Worm (Caenorhabditis elegans) whole organism, mixed stage, embryonic: Measurements from ENCODE around the gene sorb-1.

ENCODE experiments used
- M03D4.4 ChIP-seq: sonication (generic microtip); optimal IDR thresholded peaks from 2 replicates; lab custom pipeline; 2017; ENCODE audit warnings: mild to moderate bottlenecking, missing genetic modification characterization, missing compliant biosample characterization
- bed-3 ChIP-seq: fragments of 200-800 bp; sonication (Bioruptor generic); optimal IDR thresholded peaks from 3 replicates; lab custom pipeline; 2018; ENCODE audit warnings: mild to moderate bottlenecking, missing genetic modification characterization, moderate library complexity, missing compliant biosample characterization
- blmp-1 ChIP-seq: fragments of 150-350 bp; optimal IDR thresholded peaks from 2 replicates; lab custom pipeline; 2014; ENCODE audit warnings: missing biosample characterization, missing genetic modification characterization
- ceh-39 ChIP-seq: fragments of 150-350 bp; optimal IDR thresholded peaks from 2 replicates; lab custom pipeline; 2014; ENCODE audit warnings: missing biosample characterization, missing genetic modification characterization
- ceh-43 ChIP-seq: fragments of 200-800 bp; sonication (Bioruptor generic); optimal IDR thresholded peaks from 2 replicates; lab custom pipeline; 2018; ENCODE audit warnings: mild to moderate bottlenecking, missing genetic modification characterization, moderate library complexity, missing compliant biosample characterization
- ceh-83 ChIP-seq: fragments of 200-800 bp; sonication (Bioruptor generic); optimal IDR thresholded peaks from 2 replicates; lab custom pipeline; 2018; ENCODE audit warnings: mild to moderate bottlenecking, missing genetic modification characterization, missing compliant biosample characterization
- cnd-1 ChIP-seq: fragments of 200-800 bp; sonication (Bioruptor generic); optimal IDR thresholded peaks from 2 replicates; lab custom pipeline; 2018; ENCODE audit warnings: mild to moderate bottlenecking, missing genetic modification characterization, missing compliant biosample characterization
- drap-1 ChIP-seq: fragments of 200-800 bp; sonication (Bioruptor generic); optimal IDR thresholded peaks from 3 replicates; lab custom pipeline; 2018; ENCODE audit warnings: mild to moderate bottlenecking, missing genetic modification characterization, missing compliant biosample characterization
- elt-1 ChIP-seq: sonication (generic microtip); optimal IDR thresholded peaks from 2 replicates; lab custom pipeline; 2017; ENCODE audit warnings: missing genetic modification characterization, mild to moderate bottlenecking, missing compliant biosample characterization, antibody characterized with exemption, moderate library complexity, borderline replicate concordance; ENCODE audit not compliant: insufficient read depth
- elt-3 ChIP-seq: fragments of 150-350 bp; optimal IDR thresholded peaks from 2 replicates; lab custom pipeline; 2014; ENCODE audit warnings: missing biosample characterization, missing genetic modification characterization
- ham-2 ChIP-seq: fragments of 200-800 bp; sonication (Bioruptor generic); optimal IDR thresholded peaks from 2 replicates; lab custom pipeline; 2018; ENCODE audit warnings: mild to moderate bottlenecking, missing genetic modification characterization, missing compliant biosample characterization
- hlh-1 ChIP-seq: fragments of 150-350 bp; optimal IDR thresholded peaks from 2 replicates; lab custom pipeline; 2014; ENCODE audit warnings: missing biosample characterization, missing genetic modification reagents, missing genetic modification characterization
- lin-13 ChIP-seq: fragments of 150-350 bp; optimal IDR thresholded peaks from 2 replicates; lab custom pipeline; 2014; ENCODE audit warnings: missing biosample characterization, missing genetic modification characterization
- lin-32 ChIP-seq: fragments of 200-800 bp; sonication (Bioruptor generic); optimal IDR thresholded peaks from 2 replicates; lab custom pipeline; 2018; ENCODE audit warnings: mild to moderate bottlenecking, missing genetic modification characterization, missing compliant biosample characterization
- lsy-2 ChIP-seq: fragments of 150-350 bp; optimal IDR thresholded peaks from 2 replicates; lab custom pipeline; 2014; ENCODE audit warnings: missing biosample characterization, missing genetic modification characterization
- mab-5 ChIP-seq: fragments of 150-350 bp; optimal IDR thresholded peaks from 2 replicates; lab custom pipeline; 2014; ENCODE audit warnings: missing biosample characterization, missing genetic modification characterization
- mep-1 ChIP-seq: fragments of 150-350 bp; optimal IDR thresholded peaks from 2 replicates; lab custom pipeline; 2017; ENCODE audit warnings: missing biosample characterization, missing genetic modification reagents, missing genetic modification characterization, inconsistent platforms
- mls-2 ChIP-seq: sonication (generic microtip); optimal IDR thresholded peaks from 2 replicates; lab custom pipeline; 2016; ENCODE audit warnings: mild to moderate bottlenecking, missing genetic modification characterization, moderate library complexity, missing compliant biosample characterization
- nhr-12 ChIP-seq: fragments of 150-350 bp; optimal IDR thresholded peaks from 2 replicates; lab custom pipeline; 2014; ENCODE audit warnings: missing biosample characterization, missing genetic modification characterization
- nhr-2 ChIP-seq: fragments of 150-350 bp; optimal IDR thresholded peaks from 2 replicates; lab custom pipeline; 2014; ENCODE audit warnings: missing biosample characterization, missing genetic modification characterization
- nhr-28 ChIP-seq: fragments of 150-350 bp; optimal IDR thresholded peaks from 2 replicates; lab custom pipeline; 2014; ENCODE audit warnings: missing biosample characterization, missing genetic modification characterization
- nhr-76 ChIP-seq: sonication (generic microtip); optimal IDR thresholded peaks from 2 replicates; lab custom pipeline; 2017; ENCODE audit warnings: missing biosample characterization, missing genetic modification characterization
- pha-4 ChIP-seq: fragments of 150-350 bp; optimal IDR thresholded peaks from 2 replicates; lab custom pipeline; 2018; ENCODE audit warnings: missing biosample characterization, missing genetic modification reagents, missing genetic modification characterization
- sem-2 ChIP-seq: fragments of 200-800 bp; sonication (Bioruptor generic); optimal IDR thresholded peaks from 2 replicates; lab custom pipeline; 2018; ENCODE audit warnings: mild to moderate bottlenecking, missing genetic modification characterization, missing compliant biosample characterization
- snpc-4 ChIP-seq: fragments of 150-350 bp; optimal IDR thresholded peaks from 2 replicates; lab custom pipeline; 2014; ENCODE audit warnings: missing biosample characterization, missing genetic modification characterization
- sptf-1 ChIP-seq: sonication (generic microtip); optimal IDR thresholded peaks from 2 replicates; lab custom pipeline; 2017; ENCODE audit warnings: mild to moderate bottlenecking, missing genetic modification characterization, moderate library complexity, missing compliant biosample characterization
- tbx-8 ChIP-seq: fragments of 200-800 bp; sonication (Bioruptor generic); optimal IDR thresholded peaks from 2 replicates; lab custom pipeline; 2018; ENCODE audit warnings: mild to moderate bottlenecking, missing genetic modification characterization, moderate library complexity, missing compliant biosample characterization
- unc-120 ChIP-seq: sonication (generic microtip); optimal IDR thresholded peaks from 2 replicates; lab custom pipeline; 2017; ENCODE audit warnings: missing genetic modification characterization, missing compliant biosample characterization; ENCODE audit not compliant: poor library complexity, severe bottlenecking
- unc-39 ChIP-seq: fragments of 150-350 bp; optimal IDR thresholded peaks from 2 replicates; lab custom pipeline; 2014; ENCODE audit warnings: missing biosample characterization, missing genetic modification characterization
- unc-62 ChIP-seq: fragments of 150-350 bp; optimal IDR thresholded peaks from 2 replicates; lab custom pipeline; 2014; ENCODE audit warnings: missing biosample characterization, missing genetic modification reagents, missing genetic modification characterization
- zip-8 ChIP-seq: fragments of 150-350 bp; optimal IDR thresholded peaks from 2 replicates; lab custom pipeline; 2014; ENCODE audit warnings: missing biosample characterization, missing genetic modification characterization
- ztf-11 ChIP-seq: fragments of 150-350 bp; optimal IDR thresholded peaks from 2 replicates; lab custom pipeline; 2014; ENCODE audit warnings: missing biosample characterization, missing genetic modification characterization

sorb-1 gene

DNA sequence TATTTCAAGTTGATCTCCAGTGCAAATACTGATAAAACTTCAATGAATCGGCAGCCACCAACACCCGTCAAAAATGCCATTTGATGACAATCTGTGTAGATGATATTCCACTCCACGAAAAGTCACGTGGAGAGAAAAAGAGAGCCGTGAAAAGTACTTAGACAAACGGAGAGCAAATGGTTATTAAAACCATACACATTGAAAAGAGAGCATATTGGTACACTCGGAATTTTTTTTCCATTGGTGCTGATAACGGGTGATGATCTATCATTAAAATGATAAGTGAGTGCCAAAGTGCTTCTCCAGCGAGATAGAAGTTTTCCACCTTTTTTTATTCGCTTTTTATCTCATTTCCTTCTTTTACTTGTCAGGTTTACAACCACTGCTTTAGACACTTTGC lies 24.9 kb upstream of the sorb-1 start:
- TF ChIP-seq lin-32 (GFP tag; lab: Kevin White, UChicago) (no peak), mab-5 (tag; lab: Kevin White, UChicago) (no peak), lsy-2 (tag; lab: Kevin White, UChicago) (no peak), M03D4.4 (tag; lab: Kevin White, UChicago) (no peak), nhr-2 (tag; lab: Kevin White, UChicago) (no peak)

DNA sequence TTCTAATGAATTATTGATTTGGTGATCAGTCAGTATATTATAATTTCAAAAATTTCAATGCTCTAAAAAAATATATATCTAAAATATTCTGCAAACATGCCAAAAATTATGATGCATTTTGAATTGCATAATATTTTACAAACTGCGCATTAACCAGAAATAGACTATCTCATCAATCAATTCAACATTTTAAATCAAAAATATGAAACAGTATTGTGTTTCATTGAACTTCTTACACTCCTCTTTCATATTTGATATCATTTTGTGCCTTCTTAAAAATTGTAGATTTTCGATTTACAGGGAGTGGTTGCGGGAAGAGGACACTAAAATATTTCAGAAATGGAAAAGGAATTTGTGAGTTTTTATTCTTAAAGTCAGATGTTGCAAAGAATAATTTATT lies 23.5 kb upstream of the sorb-1 start, which contains the start of gene ent-4:
Gene ent-4, plus strand, starts transcription at position 301 of the 400 bp plus-strand sequence.
- TF ChIP-seq elt-3 (tag; lab: Kevin White, UChicago), result no peak

ce11 chrIV:13727865-13728264 lies 22.3 kb upstream of the sorb-1 start:
- no peak for TF ChIP-seq nhr-12 (tag; lab: Kevin White, UChicago)
- TF ChIP-seq elt-1 (tag; lab: Kevin White, UChicago), result no peak
- TF ChIP-seq mab-5 (tag; lab: Kevin White, UChicago), result no peak
- no peak for TF ChIP-seq unc-39 (tag; lab: Kevin White, UChicago)
- no peak for TF ChIP-seq blmp-1 (tag; lab: Kevin White, UChicago)
- no peak for TF ChIP-seq M03D4.4 (tag; lab: Kevin White, UChicago)
- no peak for TF ChIP-seq snpc-4 (tag; lab: Kevin White, UChicago)
- no peak for TF ChIP-seq sem-2 (GFP tag; lab: Kevin White, UChicago)
- TF ChIP-seq drap-1 (GFP tag; lab: Kevin White, UChicago), result no peak
- TF ChIP-seq cnd-1 (tag; lab: Kevin White, UChicago), result no peak
- no peak for TF ChIP-seq elt-3 (tag; lab: Kevin White, UChicago)
- no peak for TF ChIP-seq mep-1 (tag; lab: Kevin White, UChicago)
- no peak for TF ChIP-seq ceh-39 (tag; lab: Kevin White, UChicago)
- TF ChIP-seq nhr-28 (tag; lab: Kevin White, UChicago), result no peak

ce11 chrIV:13742244-13742643 lies 7.9 kb upstream of the sorb-1 start, which contains the start of gene C47A4.3:
Gene C47A4.3 (minus strand): TSS chrIV:13742344.
- TF ChIP-seq blmp-1 (tag; lab: Kevin White, UChicago) (no peak), elt-1 (tag; lab: Kevin White, UChicago) (no peak), bed-3 (GFP tag; lab: Kevin White, UChicago) (no peak), tbx-8 (GFP tag; lab: Kevin White, UChicago) (no peak), lin-32 (GFP tag; lab: Kevin White, UChicago) (no peak), mab-5 (tag; lab: Kevin White, UChicago) (no peak), ceh-83 (GFP tag; lab: Kevin White, UChicago) (no peak), elt-3 (tag; lab: Kevin White, UChicago) (no peak), sptf-1 (tag; lab: Kevin White, UChicago) (no peak), pha-4 (tag; lab: Kevin White, UChicago) (no peak), zip-8 (tag; lab: Kevin White, UChicago) (no peak)

- TF ChIP-seq ceh-43 (GFP tag; lab: Kevin White, UChicago), result no peak
- TF ChIP-seq ztf-11 (tag; lab: Kevin White, UChicago), result no peak
- no peak for TF ChIP-seq nhr-12 (tag; lab: Kevin White, UChicago)
- no peak for TF ChIP-seq unc-62 (GFP tag; lab: Kevin White, UChicago)
- no peak for TF ChIP-seq ham-2 (GFP tag; lab: Kevin White, UChicago)
- no peak for TF ChIP-seq tbx-8 (GFP tag; lab: Kevin White, UChicago)
- no peak for TF ChIP-seq mls-2 (tag; lab: Kevin White, UChicago)
- TF ChIP-seq mab-5 (tag; lab: Kevin White, UChicago), result no peak
- TF ChIP-seq sem-2 (GFP tag; lab: Kevin White, UChicago), result no peak
- TF ChIP-seq unc-120 (tag; lab: Kevin White, UChicago), result no peak
- TF ChIP-seq ceh-39 (tag; lab: Kevin White, UChicago), result no peak
- TF ChIP-seq lsy-2 (tag; lab: Kevin White, UChicago), result no peak
- no peak for TF ChIP-seq lin-13 (tag; lab: Kevin White, UChicago)
- TF ChIP-seq hlh-1 (tag; lab: Kevin White, UChicago), result no peak
- TF ChIP-seq nhr-76 (tag; lab: Kevin White, UChicago), result no peak
These were observed 4.7 kb upstream of the sorb-1 start, which contains the start of gene C47A4.5 for ce11 chrIV:13745409-13745808. Gene C47A4.5 (plus strand): TSS chrIV:13745709.
